Worm (Caenorhabditis elegans) whole organism, L2 larva: ENCODE results near the gene Y62H9A.2.

Experiments
- C34F6.9 ChIP-seq: fragments of 150-350 bp; optimal IDR thresholded peaks from 2 replicates; lab custom pipeline; 2014; ENCODE audit warnings: missing biosample characterization, missing genetic modification characterization
- F13H6.1 ChIP-seq: sonication (generic microtip); optimal IDR thresholded peaks from 2 replicates; lab custom pipeline; 2016; ENCODE audit warnings: missing genetic modification characterization, missing compliant biosample characterization
- R02D3.7 ChIP-seq: fragments of 150-350 bp; optimal IDR thresholded peaks from 2 replicates; lab custom pipeline; 2014; ENCODE audit warnings: missing biosample characterization, missing genetic modification characterization
- ZK546.5 ChIP-seq: sonication (generic microtip); optimal IDR thresholded peaks from 2 replicates; lab custom pipeline; 2017; ENCODE audit warnings: missing biosample characterization, missing genetic modification characterization
- aly-2 ChIP-seq: fragments of 150-350 bp; optimal IDR thresholded peaks from 2 replicates; lab custom pipeline; 2014; ENCODE audit warnings: missing biosample characterization, missing genetic modification characterization
- ama-1 ChIP-seq: fragments of 150-350 bp; optimal IDR thresholded peaks from 2 replicates; lab custom pipeline; 2018; ENCODE audit warnings: inconsistent platforms
- blmp-1 ChIP-seq: sonication (generic microtip); optimal IDR thresholded peaks from 2 replicates; lab custom pipeline; 2017; ENCODE audit warnings: missing genetic modification characterization, mild to moderate bottlenecking, missing compliant biosample characterization, antibody characterized with exemption, moderate library complexity; ENCODE audit not compliant: insufficient read depth
- ceh-16 ChIP-seq: fragments of 150-350 bp; optimal IDR thresholded peaks from 2 replicates; lab custom pipeline; 2014; ENCODE audit warnings: missing biosample characterization, missing genetic modification characterization
- ceh-82 ChIP-seq: fragments of 150-350 bp; optimal IDR thresholded peaks from 2 replicates; lab custom pipeline; 2014; ENCODE audit warnings: missing biosample characterization, missing genetic modification characterization
- crh-2 ChIP-seq: sonication (generic microtip); optimal IDR thresholded peaks from 2 replicates; lab custom pipeline; 2017; ENCODE audit warnings: missing biosample characterization, missing genetic modification characterization
- dmd-4 ChIP-seq: sonication (generic microtip); optimal IDR thresholded peaks from 2 replicates; lab custom pipeline; 2017; ENCODE audit warnings: missing biosample characterization, missing genetic modification characterization
- egl-27 ChIP-seq: sonication (generic microtip); optimal IDR thresholded peaks from 3 replicates; lab custom pipeline; 2017; ENCODE audit warnings: missing biosample characterization, missing genetic modification reagents, missing genetic modification characterization
- elt-3 ChIP-seq: sonication (generic microtip); optimal IDR thresholded peaks from 2 replicates; lab custom pipeline; 2017; ENCODE audit warnings: missing biosample characterization, missing genetic modification characterization
- gmeb-1 ChIP-seq: fragments of 150-350 bp; optimal IDR thresholded peaks from 2 replicates; lab custom pipeline; 2014; ENCODE audit warnings: missing biosample characterization, missing genetic modification characterization
- lin-13 ChIP-seq: fragments of 150-350 bp; optimal IDR thresholded peaks from 2 replicates; lab custom pipeline; 2014; ENCODE audit warnings: missing biosample characterization, missing genetic modification reagents, missing genetic modification characterization
- lin-39 ChIP-seq: fragments of 150-350 bp; optimal IDR thresholded peaks from 2 replicates; lab custom pipeline; 2014; ENCODE audit warnings: missing biosample characterization, missing genetic modification reagents, missing genetic modification characterization
- lsy-2 ChIP-seq, 2 experiments: fragments of 150-350 bp in 1 of 2; sonication (generic microtip) in 1 of 2; optimal IDR thresholded peaks; 2 replicates each; lab custom pipeline; 2014 to 2017; ENCODE audit warnings: missing biosample characterization in 2 of 2, missing genetic modification characterization in 2 of 2
- mab-5 ChIP-seq: fragments of 150-350 bp; optimal IDR thresholded peaks from 2 replicates; lab custom pipeline; 2014; ENCODE audit warnings: missing biosample characterization, missing genetic modification characterization
- mbf-1 ChIP-seq: sonication (generic microtip); optimal IDR thresholded peaks from 2 replicates; lab custom pipeline; 2017; ENCODE audit warnings: missing biosample characterization, missing genetic modification characterization
- mdl-1 ChIP-seq, 2 experiments: fragments of 150-350 bp in 1 of 2; sonication (generic microtip) in 1 of 2; optimal IDR thresholded peaks; 2 replicates each; lab custom pipeline; 2017; ENCODE audit warnings: missing biosample characterization in 2 of 2, missing genetic modification characterization in 2 of 2
- nhr-10 ChIP-seq: sonication (generic microtip); optimal IDR thresholded peaks from 2 replicates; lab custom pipeline; 2017; ENCODE audit warnings: missing biosample characterization, missing genetic modification characterization
- nhr-11 ChIP-seq: fragments of 150-350 bp; optimal IDR thresholded peaks from 2 replicates; lab custom pipeline; 2014; ENCODE audit warnings: missing biosample characterization, missing genetic modification characterization
- nhr-12 ChIP-seq: fragments of 150-350 bp; optimal IDR thresholded peaks from 2 replicates; lab custom pipeline; 2014; ENCODE audit warnings: missing biosample characterization, missing genetic modification characterization
- nhr-21 ChIP-seq: fragments of 150-350 bp; optimal IDR thresholded peaks from 2 replicates; lab custom pipeline; 2014; ENCODE audit warnings: missing biosample characterization, missing genetic modification characterization
- nhr-77 ChIP-seq: fragments of 150-350 bp; optimal IDR thresholded peaks from 2 replicates; lab custom pipeline; 2014; ENCODE audit warnings: missing biosample characterization, missing genetic modification characterization
- peb-1 ChIP-seq: fragments of 150-350 bp; optimal IDR thresholded peaks from 2 replicates; lab custom pipeline; 2014; ENCODE audit warnings: missing biosample characterization, missing genetic modification characterization
- sem-4 ChIP-seq: fragments of 150-350 bp; optimal IDR thresholded peaks from 2 replicates; lab custom pipeline; 2014; ENCODE audit warnings: missing biosample characterization, missing genetic modification reagents, missing genetic modification characterization
- sma-9 ChIP-seq, 2 experiments: fragments of 150-350 bp in 1 of 2; sonication (generic microtip) in 1 of 2; optimal IDR thresholded peaks; 2 replicates each; lab custom pipeline; 2014 to 2016; ENCODE audit warnings: missing genetic modification characterization in 2 of 2, mild to moderate bottlenecking in 1 of 2, missing biosample characterization in 1 of 2, missing compliant biosample characterization in 1 of 2, missing genetic modification reagents in 1 of 2, moderate library complexity in 1 of 2
- unc-55 ChIP-seq: fragments of 150-350 bp; sonication (generic microtip); optimal IDR thresholded peaks from 3 replicates; lab custom pipeline; 2014; ENCODE audit warnings: missing biosample characterization, missing genetic modification reagents, missing genetic modification characterization
- ztf-1 ChIP-seq: fragments of 200-800 bp; sonication (Bioruptor generic); conservative IDR thresholded peaks from 2 replicates; pipeline ENCODE4 v1.3.6; 2022; ENCODE audit warnings: missing genetic modification characterization, missing compliant biosample characterization
- ztf-11 ChIP-seq: sonication (generic microtip); optimal IDR thresholded peaks from 2 replicates; lab custom pipeline; 2017; ENCODE audit warnings: missing biosample characterization, missing genetic modification characterization
- ztf-4 ChIP-seq: fragments of 150-350 bp; optimal IDR thresholded peaks from 2 replicates; lab custom pipeline; 2014; ENCODE audit warnings: missing biosample characterization, missing genetic modification characterization

Gene Y62H9A.2

ce11 chrX:11902661-11903060 lies 24.7 kb upstream of the Y62H9A.2 start, which contains the start of gene Y62H9A.10:
Y62H9A.10 (minus strand) TSS chrX:11902761.
- TF ChIP-seq unc-55 (GFP tag; lab: Kevin White, UChicago) (no peak), dmd-4 (tag; lab: Kevin White, UChicago) (no peak), sma-9 (GFP tag; optimal IDR thresholded peaks at IDR 0.05; lab: Kevin White, UChicago) (no peak), sma-9 (tag; optimal IDR thresholded peaks at IDR 0.05; lab: Kevin White, UChicago) (no peak), R02D3.7 (tag; lab: Kevin White, UChicago) (no peak), elt-3 (tag; lab: Kevin White, UChicago) (no peak), ztf-4 (tag; lab: Kevin White, UChicago) (no peak), nhr-12 (tag; lab: Kevin White, UChicago) (no peak), nhr-11 (tag; lab: Kevin White, UChicago) (no peak)

ce11 chrX:11899031-11899430 lies 21.0 kb upstream of the Y62H9A.2 start:
- no peak for TF ChIP-seq ztf-11 (tag; lab: Kevin White, UChicago)
- TF ChIP-seq mab-5 (tag; lab: Kevin White, UChicago): peak; percentile 1

- TF ChIP-seq unc-55 (GFP tag; lab: Kevin White, UChicago) (no peak), nhr-77 (tag; lab: Kevin White, UChicago) (no peak), ceh-82 (tag; lab: Kevin White, UChicago) (no peak), ceh-16 (tag; lab: Kevin White, UChicago) (no peak), lin-13 (no peak), lsy-2 (tag; optimal IDR thresholded peaks at IDR 0.05; lab: Kevin White, UChicago) (no peak), sem-4 (tag; lab: Kevin White, UChicago) (no peak), F13H6.1 (no peak), dmd-4 (tag; lab: Kevin White, UChicago) (no peak), aly-2 (tag; lab: Kevin White, UChicago) (no peak), peb-1 (tag; lab: Kevin White, UChicago) (no peak), gmeb-1 (tag; lab: Kevin White, UChicago) (no peak)
Measured at ce11 chrX:11898040-11898439, 20.0 kb upstream of the Y62H9A.2 start, which contains the start of gene Y62H9A.9. Y62H9A.9 (minus strand) TSS chrX:11898140.

- TF ChIP-seq ceh-82 (tag; lab: Kevin White, UChicago) (no peak), lsy-2 (tag; optimal IDR thresholded peaks at IDR 0.05; lab: Kevin White, UChicago) (no peak), F13H6.1 (no peak), ceh-16 (tag; lab: Kevin White, UChicago) (no peak), unc-55 (GFP tag; lab: Kevin White, UChicago) (no peak)
Measured at ce11 chrX:11896708-11897107, 18.7 kb upstream of the Y62H9A.2 start.

DNA sequence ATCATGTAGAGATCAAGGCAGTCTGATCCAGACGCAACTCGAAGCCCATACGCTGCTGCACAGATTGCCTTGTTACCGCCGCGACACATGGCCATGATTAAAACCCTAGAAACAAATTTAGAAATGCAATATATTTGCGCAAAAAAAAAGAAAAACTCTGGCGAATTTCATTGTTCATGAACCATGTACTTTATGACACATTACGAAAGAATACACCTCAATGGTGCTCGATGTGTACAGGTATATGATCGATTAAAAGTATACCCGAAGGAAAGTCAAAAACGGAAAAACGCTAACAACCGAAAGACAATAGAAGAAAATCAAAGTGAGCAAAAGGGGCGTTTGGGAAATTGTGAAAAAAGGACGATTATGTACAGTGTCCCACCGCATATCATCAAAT lies 14.3 kb upstream of the Y62H9A.2 start, which contains the start of gene Y62H9A.8:
Gene Y62H9A.8 (minus strand): TSS at position 101 of the 400 bp plus-strand sequence.
- no peak for TF ChIP-seq nhr-21 (tag; lab: Kevin White, UChicago)
- no peak for TF ChIP-seq R02D3.7 (tag; lab: Kevin White, UChicago)
- TF ChIP-seq peb-1 (tag; lab: Kevin White, UChicago): no peak
- TF ChIP-seq sem-4 (tag; lab: Kevin White, UChicago): no peak
- no peak for TF ChIP-seq blmp-1
- TF ChIP-seq ZK546.5 (tag; lab: Kevin White, UChicago): no peak
- no peak for TF ChIP-seq dmd-4 (tag; lab: Kevin White, UChicago)
- no peak for TF ChIP-seq ceh-16 (tag; lab: Kevin White, UChicago)

DNA sequence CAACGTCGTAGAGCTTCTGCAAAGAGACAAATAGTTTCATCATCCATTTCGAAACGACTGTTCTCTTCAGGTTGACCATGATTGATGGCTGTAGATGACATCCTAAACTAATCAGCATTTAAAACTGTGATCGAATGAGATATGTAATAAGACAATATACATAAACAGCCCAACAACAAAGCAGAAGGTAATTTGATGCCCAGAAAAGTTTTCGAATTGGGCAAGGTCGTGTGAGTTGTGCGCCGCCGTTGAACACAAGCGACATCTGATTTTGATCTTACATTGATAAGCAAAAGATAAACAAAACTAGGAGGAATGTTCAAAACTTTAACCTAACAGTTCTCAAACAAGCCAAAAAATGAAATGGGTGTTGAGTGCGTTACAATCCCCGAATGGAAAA lies 7.6 kb upstream of the Y62H9A.2 start, which contains the start of gene Y62H9A.7:
Gene Y62H9A.7 (minus strand): TSS at position 101 of the 400 bp plus-strand sequence.
- no peak for TF ChIP-seq dmd-4 (tag; lab: Kevin White, UChicago)
- no peak for TF ChIP-seq lin-39 (tag; lab: Kevin White, UChicago)
- no peak for TF ChIP-seq mbf-1 (tag; lab: Kevin White, UChicago)
- TF ChIP-seq ceh-16 (tag; lab: Kevin White, UChicago): no peak
- no peak for TF ChIP-seq aly-2 (tag; lab: Kevin White, UChicago)
- no peak for TF ChIP-seq ama-1 (lab: Kevin White, UChicago)
- no peak for TF ChIP-seq crh-2 (tag; lab: Kevin White, UChicago)
- no peak for TF ChIP-seq nhr-10
- TF ChIP-seq nhr-21 (tag; lab: Kevin White, UChicago): no peak
- no peak for TF ChIP-seq mdl-1 (tag; optimal IDR thresholded peaks at IDR 0.05; lab: Kevin White, UChicago)
- TF ChIP-seq ztf-4 (tag; lab: Kevin White, UChicago): no peak
- no peak for TF ChIP-seq F13H6.1
- TF ChIP-seq ztf-1 (GFP tag; lab: Robert Waterston, UW): no peak
- no peak for TF ChIP-seq lin-13
- TF ChIP-seq egl-27 (tag; lab: Kevin White, UChicago): no peak
- TF ChIP-seq ZK546.5 (tag; lab: Kevin White, UChicago): no peak
- no peak for TF ChIP-seq C34F6.9 (tag; lab: Kevin White, UChicago)
